Fruit fly (Drosophila melanogaster): Measurements from ENCODE around the gene CG31820.

CG31820 gene

DNA sequence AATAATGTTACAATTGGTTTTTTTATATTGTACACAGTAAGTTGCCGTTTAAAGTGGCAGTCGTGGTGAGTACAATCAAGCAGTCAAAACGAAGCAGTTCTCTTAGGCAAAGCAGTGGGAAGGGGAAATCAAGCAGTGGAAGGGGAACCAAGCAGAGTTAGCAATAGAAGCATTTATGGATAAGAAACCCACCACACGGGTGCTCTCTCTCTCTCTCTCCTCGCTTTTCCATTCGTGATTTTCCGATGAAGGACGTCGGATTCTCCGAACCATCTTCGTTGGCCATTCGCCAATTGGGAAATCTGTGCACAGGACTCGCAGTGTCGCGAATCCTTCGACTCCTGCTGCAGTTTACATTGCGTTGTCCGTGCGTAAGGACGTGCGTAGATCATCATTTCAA, 43.6 kb upstream of the CG31820 start, which contains the start of gene beat-Ia (continued):
- peak; percentile 62 for TF ChIP-seq Nf-YB (GFP tag; optimal IDR thresholded peaks at IDR 0.05)
- no peak for TF ChIP-seq lov (optimal IDR thresholded peaks at IDR 0.05)
- peak; percentile 66; the same call in 2 of the 3 replicates for TF ChIP-seq lov (GFP tag; IDR thresholded peaks at IDR 0.05)
- TF ChIP-seq Hr78 (GFP tag; optimal IDR thresholded peaks at IDR 0.05) = peak in 1 of 2 experiments; percentile 45
- 0 out of 3 replicates have a peak, but pooled peaks have one; percentile 18 for TF ChIP-seq hb (GFP tag; IDR thresholded peaks at IDR 0.05; ENCODE audit: partially characterized antibody)
- no peak for TF ChIP-seq corto (GFP tag; optimal IDR thresholded peaks at IDR 0.05)
- no peak for TF ChIP-seq CG4360 (GFP tag; IDR thresholded peaks at IDR 0.05)
- peak; percentile 46 for TF ChIP-seq Jarid2 (GFP tag; optimal IDR thresholded peaks at IDR 0.05)
- no peak for TF ChIP-seq ase (GFP tag; IDR thresholded peaks at IDR 0.05)
- no peak for TF ChIP-seq CG2202 (tag; optimal IDR thresholded peaks at IDR 0.05)
- peak; percentile 98 for TF ChIP-seq Deaf1 (tag; optimal IDR thresholded peaks at IDR 0.05)
- peak; percentile 25 for TF ChIP-seq CG12744 (GFP tag; optimal IDR thresholded peaks at IDR 0.05)
- TF ChIP-seq ab (GFP tag; optimal IDR thresholded peaks at IDR 0.05) = no peak
- TF ChIP-seq trh (GFP tag; optimal IDR thresholded peaks at IDR 0.05) = no peak
- TF ChIP-seq Nf-YC (tag; optimal IDR thresholded peaks at IDR 0.05) = peak; percentile 76
- TF ChIP-seq CG11504 (tag; optimal IDR thresholded peaks at IDR 0.05) = peak; percentile 48
- TF ChIP-seq wdn (GFP tag; IDR thresholded peaks at IDR 0.05) = no peak
- peak; percentile 44; the same call in 1 of the 2 replicates for TF ChIP-seq sens-2 (GFP tag; IDR thresholded peaks at IDR 0.05)
- no peak for TF ChIP-seq CG8478 (optimal IDR thresholded peaks at IDR 0.05)
- 0 out of 2 replicates have a peak, but pooled peaks have one; percentile 9 for TF ChIP-seq CG10959 (GFP tag; IDR thresholded peaks at IDR 0.05)
- peak; percentile 40 for TF ChIP-seq CG1832 (GFP tag; optimal IDR thresholded peaks at IDR 0.05)
- peak; percentile 20 for TF ChIP-seq CG4424 (GFP tag; optimal IDR thresholded peaks at IDR 0.05)
- no peak for TF ChIP-seq crp (GFP tag; optimal IDR thresholded peaks at IDR 0.05)
- TF ChIP-seq zen2 (GFP tag; IDR thresholded peaks at IDR 0.05; ENCODE audit: partially characterized antibody) = 0 out of 3 replicates have a peak, but pooled peaks have one; percentile 34
- TF ChIP-seq jing (GFP tag; optimal IDR thresholded peaks at IDR 0.05) = peak; percentile 44
- no peak for TF ChIP-seq E2f2 (GFP tag; IDR thresholded peaks at IDR 0.05)
- peak; percentile 51 for TF ChIP-seq amos (GFP tag; IDR thresholded peaks at IDR 0.05; ENCODE audit: partially characterized antibody)
- TF ChIP-seq Asciz (GFP tag; optimal IDR thresholded peaks at IDR 0.05) = no peak
- no peak for TF ChIP-seq Taf1 (GFP tag; IDR thresholded peaks at IDR 0.05)
- peak; percentile 43 for TF ChIP-seq cad (GFP tag; optimal IDR thresholded peaks at IDR 0.05)
- no peak for TF ChIP-seq sc (optimal IDR thresholded peaks at IDR 0.05)
- no peak for TF ChIP-seq sc (GFP tag; optimal IDR thresholded peaks at IDR 0.05)
- peak; percentile 98 for TF ChIP-seq CG31365 (tag; optimal IDR thresholded peaks at IDR 0.05)
- TF ChIP-seq Opbp (GFP tag; IDR thresholded peaks at IDR 0.05; ENCODE audit: partially characterized antibody) = peak; percentile 73; the same call in 2 of the 3 replicates
- TF ChIP-seq CG17385 (GFP tag; optimal IDR thresholded peaks at IDR 0.05) = no peak
- TF ChIP-seq MBD-R2 (GFP tag; IDR thresholded peaks at IDR 0.05) = no peak
- TF ChIP-seq kah (GFP tag; optimal IDR thresholded peaks at IDR 0.05) = peak; percentile 76
- TF ChIP-seq abd-A (tag; optimal IDR thresholded peaks at IDR 0.05) = peak; percentile 37
- peak; percentile 17 for TF ChIP-seq yki (optimal IDR thresholded peaks at IDR 0.05)
- no peak for TF ChIP-seq CG7372 (GFP tag; IDR thresholded peaks at IDR 0.05)
- TF ChIP-seq Rx (GFP tag; IDR thresholded peaks at IDR 0.05) = no peak
- peak; percentile 99 for TF ChIP-seq stwl (tag; optimal IDR thresholded peaks at IDR 0.05)
- no peak for TF ChIP-seq kni (GFP tag; optimal IDR thresholded peaks at IDR 0.05)
- TF ChIP-seq vnd (GFP tag; IDR thresholded peaks at IDR 0.05; ENCODE audit: partially characterized antibody) = 0 out of 3 replicates have a peak, but pooled peaks have one; percentile 31
- TF ChIP-seq HmgD (GFP tag; optimal IDR thresholded peaks at IDR 0.05) = peak; percentile 67
- TF ChIP-seq Dfd (GFP tag; optimal IDR thresholded peaks at IDR 0.05) = peak in 1 of 2 experiments; percentile 99
- no peak for TF ChIP-seq CG13775 (GFP tag; optimal IDR thresholded peaks at IDR 0.05)
- no peak for TF ChIP-seq CG7556 (GFP tag; optimal IDR thresholded peaks at IDR 0.05)
- TF ChIP-seq knrl (GFP tag; IDR thresholded peaks at IDR 0.05; ENCODE audit: partially characterized antibody) = peak; percentile 71
- TF ChIP-seq CG18011 (GFP tag; optimal IDR thresholded peaks at IDR 0.05) = no peak
- TF ChIP-seq CG6683 (GFP tag; optimal IDR thresholded peaks at IDR 0.05) = no peak

Data from whole organism, embryonic.